Worm (Caenorhabditis elegans) whole organism, early embryonic: Measurements from ENCODE around the gene B0280.11.

ENCODE experiments used
- F13C5.2 ChIP-seq: sonication (generic microtip); optimal IDR thresholded peaks from 2 replicates; lab custom pipeline; 2017; ENCODE audit warnings: mild to moderate bottlenecking, missing genetic modification characterization, inconsistent platforms, missing compliant biosample characterization
- ama-1 ChIP-seq: fragments of 150-350 bp; optimal IDR thresholded peaks from 2 replicates; lab custom pipeline; 2014
- ets-7 ChIP-seq: sonication (generic microtip); optimal IDR thresholded peaks from 2 replicates; lab custom pipeline; 2016; ENCODE audit warnings: missing genotype, missing genetic modification characterization, missing compliant biosample characterization
- scrt-1 ChIP-seq: fragments of 200-800 bp; sonication (Bioruptor generic); IDR thresholded peaks from 2 replicates; pipeline ENCODE4 v1.3.6; 2022; ENCODE audit warnings: missing genetic modification characterization, missing compliant biosample characterization
- tbx-11 ChIP-seq: fragments of 200-800 bp; sonication (Bioruptor generic); IDR thresholded peaks from 2 replicates; pipeline ENCODE4 v1.3.6; 2022; ENCODE audit warnings: missing genetic modification characterization, missing compliant biosample characterization

DNA sequence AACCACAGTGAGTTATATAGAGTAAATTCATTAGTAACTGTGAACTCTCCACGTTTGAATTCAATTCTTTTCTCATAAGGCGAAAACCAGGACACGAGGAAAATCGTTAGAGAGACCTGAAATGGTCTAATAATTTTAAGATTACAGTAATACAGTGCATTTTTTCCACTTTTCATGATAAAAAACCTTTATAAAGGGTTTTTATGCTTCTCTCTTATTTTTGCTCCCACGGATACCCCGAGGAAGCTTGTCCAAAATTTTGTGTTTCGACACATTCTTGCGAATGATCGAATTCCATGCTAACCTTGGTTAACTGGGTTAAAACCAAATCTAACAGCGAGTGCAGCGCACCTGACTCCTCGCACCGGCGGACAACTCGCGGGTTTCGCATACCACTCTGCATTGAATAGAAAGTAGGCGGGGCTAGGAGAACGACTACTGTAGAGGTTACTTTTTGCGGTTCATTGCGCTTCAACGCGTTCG lies 2.2 kb upstream of the B0280.11 start:
- peak; percentile 76 for TF ChIP-seq ama-1 (lab: Kevin White, UChicago)
- no peak for TF ChIP-seq tbx-11
- no peak for TF ChIP-seq ets-7 (tag; lab: Kevin White, UChicago)
- no peak for TF ChIP-seq F13C5.2 (tag; lab: Kevin White, UChicago)
- no peak for TF ChIP-seq scrt-1 (GFP tag; lab: Robert Waterston, UW)
